Worm (Caenorhabditis elegans): ENCODE measurements around the gene nspb-4.
"Not testable (repeated sequence)": the region's sequence is repeated elsewhere in the genome, so short reads cannot be mapped to it uniquely, and the experiment has no call there.

The nspb-4 gene

DNA sequence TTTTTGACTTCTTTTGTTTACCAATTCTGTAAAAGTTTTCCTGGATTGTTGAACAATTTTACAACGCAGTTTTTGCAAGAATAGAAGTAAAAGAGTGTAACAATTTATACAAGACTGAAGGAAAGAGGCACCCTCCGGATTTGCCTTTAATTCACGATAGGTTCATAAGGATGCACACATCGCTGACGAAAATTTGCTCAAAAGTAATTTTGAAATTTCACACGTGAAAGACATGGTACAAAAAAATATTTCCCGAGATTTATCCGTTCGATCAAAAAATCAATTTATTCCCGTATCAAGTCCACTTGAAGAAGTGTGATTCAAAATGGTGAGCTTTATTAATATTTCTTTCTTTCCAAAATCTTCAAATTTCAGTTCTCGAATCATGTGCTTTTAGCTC is 20.1 kb upstream of the nspb-4 start, which contains the start of gene C43G2.3:
C43G2.3 (plus strand) TSS at position 301 of the 400 bp plus-strand sequence.
- no peak for TF ChIP-seq hmg-4 (GFP tag; optimal IDR thresholded peaks at IDR 0.05)
- TF ChIP-seq F13C5.2 (tag; optimal IDR thresholded peaks at IDR 0.05), result no peak
- no peak for TF ChIP-seq aly-1 (tag; optimal IDR thresholded peaks at IDR 0.05)
- TF ChIP-seq ceh-13 (GFP tag; optimal IDR thresholded peaks at IDR 0.05), result no peak
- TF ChIP-seq flt-1 (GFP tag; IDR thresholded peaks at IDR 0.05), result no peak
- TF ChIP-seq tbx-11 (GFP tag; IDR thresholded peaks at IDR 0.05), result no peak
- TF ChIP-seq hnd-1 (tag; optimal IDR thresholded peaks at IDR 0.05), result no peak
- no peak for TF ChIP-seq tra-4 (tag; optimal IDR thresholded peaks at IDR 0.05)
- TF ChIP-seq scrt-1 (GFP tag; IDR thresholded peaks at IDR 0.05), result no peak
- no peak for TF ChIP-seq ceh-36 (tag; optimal IDR thresholded peaks at IDR 0.05)
- TF ChIP-seq pes-1 (GFP tag; IDR thresholded peaks at IDR 0.05), result no peak
- no peak for TF ChIP-seq sea-1 (GFP tag; conservative IDR thresholded peaks at IDR 0.05)
- no peak for TF ChIP-seq ets-7 (tag; optimal IDR thresholded peaks at IDR 0.05)
- TF ChIP-seq ama-1 (optimal IDR thresholded peaks at IDR 0.05), result no peak
- no peak for TF ChIP-seq tbx-37 (GFP tag; conservative IDR thresholded peaks at IDR 0.05)
- TF ChIP-seq B0310.2 (tag; optimal IDR thresholded peaks at IDR 0.05), result no peak

DNA sequence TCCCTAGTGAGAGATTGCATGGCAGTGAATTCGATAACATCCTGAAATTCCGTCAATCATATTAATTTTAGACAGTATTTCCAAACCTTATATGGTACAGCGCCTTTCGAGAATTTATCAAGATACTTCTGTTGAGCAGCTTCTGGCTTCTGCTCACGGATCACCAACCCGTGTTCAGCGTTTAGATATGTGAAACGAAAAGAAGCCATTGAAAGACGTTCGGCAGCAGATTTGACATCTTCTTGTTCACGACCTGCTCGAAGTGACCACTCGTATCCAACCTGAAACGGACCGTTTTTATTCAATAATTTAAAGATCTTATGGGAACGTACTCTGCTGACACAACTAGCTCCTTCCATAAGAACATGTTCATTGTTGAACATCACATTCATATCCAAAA is 16.4 kb upstream of the nspb-4 start:
- TF ChIP-seq hmbx-1 (tag; optimal IDR thresholded peaks at IDR 0.05), result no peak
- no peak for TF ChIP-seq tbx-37 (GFP tag; conservative IDR thresholded peaks at IDR 0.05)

DNA sequence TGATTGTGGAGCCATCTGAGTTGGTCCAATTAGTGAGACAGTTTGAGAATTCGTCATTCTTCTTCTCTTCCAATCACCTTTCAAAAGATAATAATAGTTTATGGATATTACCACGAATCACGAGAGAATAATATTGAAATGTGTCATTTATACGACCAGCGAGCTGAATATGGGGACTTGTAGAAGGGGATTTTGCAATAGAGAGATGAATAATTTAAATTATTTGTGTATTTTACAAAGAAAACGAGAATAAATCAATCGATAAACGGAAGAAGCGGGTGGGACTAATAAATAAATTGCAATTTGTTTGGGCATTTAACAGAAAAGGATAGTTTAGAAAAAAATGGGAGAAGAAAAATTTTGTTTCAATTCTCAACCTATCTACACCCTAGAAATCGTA is 15.4 kb upstream of the nspb-4 start, which contains the start of gene odr-8:
odr-8 (minus strand) TSS at position 101 of the 400 bp plus-strand sequence.
- TF ChIP-seq scrt-1 (GFP tag; IDR thresholded peaks at IDR 0.05) (no peak), sea-1 (GFP tag; conservative IDR thresholded peaks at IDR 0.05) (no peak), hmbx-1 (tag; optimal IDR thresholded peaks at IDR 0.05) (no peak), tbx-11 (GFP tag; IDR thresholded peaks at IDR 0.05) (no peak), tra-4 (tag; optimal IDR thresholded peaks at IDR 0.05) (no peak), flt-1 (GFP tag; IDR thresholded peaks at IDR 0.05) (no peak), hnd-1 (tag; optimal IDR thresholded peaks at IDR 0.05) (no peak), pes-1 (GFP tag; IDR thresholded peaks at IDR 0.05) (no peak), B0310.2 (tag; optimal IDR thresholded peaks at IDR 0.05) (no peak), tbx-37 (GFP tag; conservative IDR thresholded peaks at IDR 0.05) (no peak), hmg-4 (GFP tag; optimal IDR thresholded peaks at IDR 0.05) (no peak), F13C5.2 (tag; optimal IDR thresholded peaks at IDR 0.05) (no peak), ceh-36 (tag; optimal IDR thresholded peaks at IDR 0.05) (no peak), ceh-13 (GFP tag; optimal IDR thresholded peaks at IDR 0.05) (no peak), aly-1 (tag; optimal IDR thresholded peaks at IDR 0.05) (no peak), ets-7 (tag; optimal IDR thresholded peaks at IDR 0.05) (no peak), ama-1 (optimal IDR thresholded peaks at IDR 0.05) (no peak)

ce11 chrIV:6585397-6585921 is 12.6 kb upstream of the nspb-4 start, which contains the start of the genes F38A5.2 and dnj-11:
TSS of gene F38A5.2 (minus strand) at chrIV:6585400.
TSS of gene dnj-11 (plus strand) at chrIV:6585871.
- no peak for TF ChIP-seq hnd-1 (tag; optimal IDR thresholded peaks at IDR 0.05)
- peak; percentile 59 for TF ChIP-seq F13C5.2 (tag; optimal IDR thresholded peaks at IDR 0.05)

DNA sequence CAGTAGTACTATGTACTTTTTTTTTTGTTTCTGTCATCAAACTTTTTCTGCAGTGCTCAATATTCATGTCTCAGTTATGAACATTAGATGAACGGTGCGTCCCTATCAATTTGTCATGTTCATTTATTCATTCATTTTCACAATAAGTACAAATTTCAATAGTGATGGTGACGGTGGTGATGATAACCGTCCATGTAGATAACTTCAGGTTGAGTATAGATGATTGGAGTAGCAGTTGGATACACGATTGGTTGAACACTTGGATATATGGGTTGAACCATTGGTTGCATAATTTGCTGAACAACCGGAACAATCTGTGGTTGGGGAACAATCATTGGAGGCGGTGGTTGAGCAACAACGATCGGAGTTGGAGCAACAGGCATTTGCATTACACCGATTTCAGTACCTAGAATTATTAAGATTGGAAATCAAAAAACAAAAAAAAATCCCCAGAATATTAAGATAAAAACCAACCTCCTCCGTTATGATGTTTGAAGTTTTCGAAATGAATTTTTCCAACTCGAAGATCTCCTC is 9.9 kb upstream of the nspb-4 start:
- no peak for TF ChIP-seq ceh-36 (tag; optimal IDR thresholded peaks at IDR 0.05)
- no peak for TF ChIP-seq ama-1 (optimal IDR thresholded peaks at IDR 0.05)
- no peak for TF ChIP-seq B0310.2 (tag; optimal IDR thresholded peaks at IDR 0.05)
- TF ChIP-seq hmg-4 (GFP tag; optimal IDR thresholded peaks at IDR 0.05), result no peak
- no peak for TF ChIP-seq tbx-37 (GFP tag; conservative IDR thresholded peaks at IDR 0.05)
- TF ChIP-seq tra-4 (tag; optimal IDR thresholded peaks at IDR 0.05), result no peak
- no peak for TF ChIP-seq ets-7 (tag; optimal IDR thresholded peaks at IDR 0.05)
- no peak for TF ChIP-seq pes-1 (GFP tag; IDR thresholded peaks at IDR 0.05)
- TF ChIP-seq sea-1 (GFP tag; conservative IDR thresholded peaks at IDR 0.05), result no peak
- no peak for TF ChIP-seq hnd-1 (tag; optimal IDR thresholded peaks at IDR 0.05)
- TF ChIP-seq scrt-1 (GFP tag; IDR thresholded peaks at IDR 0.05), result no peak
- TF ChIP-seq flt-1 (GFP tag; IDR thresholded peaks at IDR 0.05), result no peak
- no peak for TF ChIP-seq tbx-11 (GFP tag; IDR thresholded peaks at IDR 0.05)

- TF ChIP-seq hmbx-1 (tag; optimal IDR thresholded peaks at IDR 0.05) (no peak), hnd-1 (tag; optimal IDR thresholded peaks at IDR 0.05) (no peak), tbx-11 (GFP tag; IDR thresholded peaks at IDR 0.05) (no peak), ama-1 (optimal IDR thresholded peaks at IDR 0.05) (no peak), pes-1 (GFP tag; IDR thresholded peaks at IDR 0.05) (no peak), B0310.2 (tag; optimal IDR thresholded peaks at IDR 0.05) (no peak)
Observed at ce11 chrIV:6590029-6590428, 8.0 kb upstream of the nspb-4 start, which contains the start of the genes lec-11 and irld-7. TSS of gene lec-11 (minus strand) at chrIV:6590154. TSS of gene irld-7 (plus strand) at chrIV:6590360.

- not testable (repeated sequence) for TF ChIP-seq ceh-36 (tag; optimal IDR thresholded peaks at IDR 0.05); ceh-13 (GFP tag; optimal IDR thresholded peaks at IDR 0.05); tra-4 (tag; optimal IDR thresholded peaks at IDR 0.05)
Observed at ce11 chrIV:6591010-6591746, 6.8 kb upstream of the nspb-4 start, which contains the start of the genes nspb-1 and nspb-2. TSS of gene nspb-1 (minus strand) at chrIV:6591110. TSS of gene nspb-2 (plus strand) at chrIV:6591696.

ce11 chrIV:6594871-6595270 is 3.1 kb upstream of the nspb-4 start, which contains the start of gene nspb-3:
TSS of gene nspb-3 (minus strand) at chrIV:6594971.
- TF ChIP-seq F13C5.2 (tag; optimal IDR thresholded peaks at IDR 0.05); hnd-1 (tag; optimal IDR thresholded peaks at IDR 0.05); sea-1 (GFP tag; conservative IDR thresholded peaks at IDR 0.05): not testable (repeated sequence)
